Worm (Caenorhabditis elegans) whole organism, L4 larva: Measurements from ENCODE around the gene scl-24.
A peak's percentile ranks its signal among the peaks of the same experiment; 100 is the strongest.

ENCODE experiments used
- D1046.2 ChIP-seq: fragments of 200-800 bp; sonication (Bioruptor generic); IDR thresholded peaks from 2 replicates; pipeline ENCODE4 v1.3.6; 2022; ENCODE audit warnings: missing genetic modification characterization, missing compliant biosample characterization
- F10B5.3 ChIP-seq: sonication (generic microtip); optimal IDR thresholded peaks from 2 replicates; lab custom pipeline; 2016; ENCODE audit warnings: mild to moderate bottlenecking, missing genetic modification characterization, missing compliant biosample characterization
- F26F4.8 ChIP-seq: fragments of 200-800 bp; sonication (Bioruptor generic); conservative IDR thresholded peaks from 2 replicates; pipeline ENCODE4 v1.3.6; 2022; ENCODE audit warnings: missing genetic modification characterization, missing compliant biosample characterization
- T20F7.1 ChIP-seq: fragments of 200-800 bp; sonication (Bioruptor generic); optimal IDR thresholded peaks from 2 replicates; lab custom pipeline; 2018; ENCODE audit warnings: mild to moderate bottlenecking, missing genetic modification characterization, missing compliant biosample characterization
- Y105C5A.15 ChIP-seq: fragments of 200-800 bp; sonication (Bioruptor generic); IDR thresholded peaks from 2 replicates; pipeline ENCODE4 v1.3.6; 2022; ENCODE audit warnings: missing genetic modification characterization, missing compliant biosample characterization
- Y75B8A.6 ChIP-seq: fragments of 200-800 bp; sonication (Bioruptor generic); IDR thresholded peaks from 2 replicates; pipeline ENCODE4 v1.3.6; 2022; ENCODE audit warnings: missing genetic modification reagents, missing genetic modification characterization, missing compliant biosample characterization
- ZK337.2 ChIP-seq: fragments of 200-800 bp; sonication (Bioruptor generic); IDR thresholded peaks from 2 replicates; pipeline ENCODE4 v1.3.6; 2022; ENCODE audit warnings: missing genetic modification reagents, missing genetic modification characterization, missing compliant biosample characterization
- ZK546.5 ChIP-seq, 2 experiments: sonication (generic microtip); optimal IDR thresholded peaks; 2 replicates each; lab custom pipeline; 2017; ENCODE audit warnings: missing biosample characterization in 2 of 2, missing genetic modification characterization in 2 of 2
- ama-1 ChIP-seq: fragments of 150-350 bp; optimal IDR thresholded peaks from 2 replicates; lab custom pipeline; 2014; ENCODE audit warnings: inconsistent platforms, mixed read lengths
- arid-1 ChIP-seq: fragments of 200-800 bp; sonication (Bioruptor generic); conservative IDR thresholded peaks from 2 replicates; pipeline ENCODE4 v1.3.6; 2022; ENCODE audit warnings: missing genetic modification reagents, missing genetic modification characterization, missing compliant biosample characterization
- ceh-28 ChIP-seq: fragments of 150-350 bp; optimal IDR thresholded peaks from 2 replicates; lab custom pipeline; 2014; ENCODE audit warnings: missing biosample characterization, missing genetic modification reagents, missing genetic modification characterization
- ceh-32 ChIP-seq: sonication (generic microtip); optimal IDR thresholded peaks from 2 replicates; lab custom pipeline; 2016; ENCODE audit warnings: mild to moderate bottlenecking, missing genetic modification characterization, missing compliant biosample characterization; ENCODE audit not compliant: poor library complexity
- ceh-44 ChIP-seq: fragments of 200-800 bp; sonication (Bioruptor generic); IDR thresholded peaks from 2 replicates; pipeline ENCODE4 v1.3.6; 2022; ENCODE audit warnings: missing genetic modification reagents, missing genetic modification characterization, missing compliant biosample characterization
- ces-1 ChIP-seq: fragments of 150-350 bp; sonication (generic microtip); optimal IDR thresholded peaks from 4 replicates; lab custom pipeline; 2014; ENCODE audit warnings: missing biosample characterization, missing genetic modification reagents, missing genetic modification characterization
- cey-2 ChIP-seq: sonication (generic microtip); optimal IDR thresholded peaks from 3 replicates; lab custom pipeline; 2017; ENCODE audit warnings: missing genetic modification characterization, mild to moderate bottlenecking, missing compliant biosample characterization, antibody characterized with exemption, borderline replicate concordance; ENCODE audit not compliant: insufficient read depth
- daf-19 ChIP-seq: fragments of 200-800 bp; sonication (Bioruptor generic); conservative IDR thresholded peaks from 2 replicates; pipeline ENCODE4 v1.3.6; 2022; ENCODE audit warnings: missing genetic modification characterization, missing compliant biosample characterization
- daf-8 ChIP-seq: fragments of 200-800 bp; sonication (Bioruptor generic); IDR thresholded peaks from 2 replicates; pipeline ENCODE4 v1.3.6; 2022; ENCODE audit warnings: missing genetic modification characterization, missing compliant biosample characterization
- dmd-6 ChIP-seq: fragments of 200-800 bp; sonication (Bioruptor generic); IDR thresholded peaks from 2 replicates; pipeline ENCODE4 v1.3.6; 2022; ENCODE audit warnings: missing genetic modification reagents, missing genetic modification characterization, missing compliant biosample characterization
- dmd-9 ChIP-seq: fragments of 200-800 bp; sonication (Bioruptor generic); IDR thresholded peaks from 2 replicates; pipeline ENCODE4 v1.3.6; 2022; ENCODE audit warnings: missing genetic modification reagents, missing genetic modification characterization, missing compliant biosample characterization
- dpl-1 ChIP-seq: fragments of 150-350 bp; optimal IDR thresholded peaks from 2 replicates; lab custom pipeline; 2014; ENCODE audit warnings: missing biosample characterization, missing genetic modification reagents, missing genetic modification characterization
- gei-8 ChIP-seq: fragments of 200-800 bp; sonication (Bioruptor generic); optimal IDR thresholded peaks from 2 replicates; lab custom pipeline; 2018; ENCODE audit warnings: mild to moderate bottlenecking, missing genetic modification characterization, missing compliant biosample characterization
- hlh-11 ChIP-seq: fragments of 200-800 bp; sonication (Bioruptor generic); optimal IDR thresholded peaks from 2 replicates; lab custom pipeline; 2018; ENCODE audit warnings: mild to moderate bottlenecking, missing genetic modification characterization, missing compliant biosample characterization
- lin-1 ChIP-seq: fragments of 200-800 bp; sonication (Bioruptor generic); IDR thresholded peaks from 2 replicates; pipeline ENCODE4 v1.3.6; 2022; ENCODE audit warnings: missing genetic modification reagents, missing genetic modification characterization, missing compliant biosample characterization
- madf-5 ChIP-seq, 2 experiments: fragments of 200-800 bp; sonication (Bioruptor generic); IDR thresholded peaks; 2 replicates each; pipeline ENCODE4 v1.3.6; 2022; ENCODE audit warnings: missing compliant biosample characterization in 2 of 2, missing genetic modification characterization in 2 of 2
- mdt-29 ChIP-seq: fragments of 200-800 bp; sonication (Bioruptor generic); IDR thresholded peaks from 2 replicates; pipeline ENCODE4 v1.3.6; 2022; ENCODE audit warnings: missing genetic modification reagents, missing genetic modification characterization, missing compliant biosample characterization
- mes-2 ChIP-seq: sonication (generic microtip); optimal IDR thresholded peaks from 2 replicates; lab custom pipeline; 2016; ENCODE audit warnings: missing genotype, mild to moderate bottlenecking, missing genetic modification characterization, missing compliant biosample characterization; ENCODE audit not compliant: poor library complexity, severe bottlenecking
- mxl-3 ChIP-seq: fragments of 200-800 bp; sonication (Bioruptor generic); optimal IDR thresholded peaks from 2 replicates; lab custom pipeline; 2018; ENCODE audit warnings: mild to moderate bottlenecking, missing genetic modification characterization, missing compliant biosample characterization
- nhr-10 ChIP-seq: fragments of 150-350 bp; optimal IDR thresholded peaks from 2 replicates; lab custom pipeline; 2014; ENCODE audit warnings: missing biosample characterization, missing genetic modification characterization
- nhr-11 ChIP-seq: fragments of 150-350 bp; optimal IDR thresholded peaks from 2 replicates; lab custom pipeline; 2014; ENCODE audit warnings: missing biosample characterization, missing genetic modification characterization
- nhr-111 ChIP-seq: fragments of 200-800 bp; sonication (Bioruptor generic); optimal IDR thresholded peaks from 2 replicates; lab custom pipeline; 2018; ENCODE audit warnings: mild to moderate bottlenecking, missing genetic modification characterization, missing compliant biosample characterization
- nhr-6 ChIP-seq: fragments of 150-350 bp; optimal IDR thresholded peaks from 2 replicates; lab custom pipeline; 2014; ENCODE audit warnings: missing biosample characterization, missing genetic modification characterization
- php-3 ChIP-seq: fragments of 200-800 bp; sonication (Bioruptor generic); IDR thresholded peaks from 2 replicates; pipeline ENCODE4 v1.3.6; 2022; ENCODE audit warnings: missing genetic modification reagents, missing genetic modification characterization, missing compliant biosample characterization
- rbr-2 ChIP-seq: sonication (generic microtip); optimal IDR thresholded peaks from 2 replicates; lab custom pipeline; 2016; ENCODE audit warnings: missing genotype, missing genetic modification characterization, missing compliant biosample characterization
- saeg-2 ChIP-seq: fragments of 200-800 bp; sonication (Bioruptor generic); IDR thresholded peaks from 2 replicates; pipeline ENCODE4 v1.3.6; 2022; ENCODE audit warnings: missing genetic modification reagents, missing genetic modification characterization, missing compliant biosample characterization
- sdz-12 ChIP-seq: fragments of 200-800 bp; sonication (Bioruptor generic); optimal IDR thresholded peaks from 2 replicates; lab custom pipeline; 2018; ENCODE audit warnings: mild to moderate bottlenecking, missing genetic modification characterization, missing compliant biosample characterization
- set-16 ChIP-seq: fragments of 200-800 bp; sonication (Bioruptor generic); IDR thresholded peaks from 2 replicates; pipeline ENCODE4 v1.3.6; 2022; ENCODE audit warnings: missing genetic modification reagents, missing genetic modification characterization, missing compliant biosample characterization
- snpc-1.2 ChIP-seq: fragments of 200-800 bp; sonication (Bioruptor generic); IDR thresholded peaks from 2 replicates; pipeline ENCODE4 v1.3.6; 2022; ENCODE audit warnings: missing genetic modification reagents, missing genetic modification characterization, missing compliant biosample characterization
- unc-130 ChIP-seq: sonication (generic microtip); optimal IDR thresholded peaks from 2 replicates; lab custom pipeline; 2016; ENCODE audit warnings: missing genetic modification reagents, missing genetic modification characterization, missing compliant biosample characterization
- unc-39 ChIP-seq: sonication (generic microtip); optimal IDR thresholded peaks from 2 replicates; lab custom pipeline; 2017; ENCODE audit warnings: missing biosample characterization, missing genetic modification characterization
- unc-62 ChIP-seq, 3 experiments: fragments of 150-350 bp in 1 of 3; sonication (generic microtip); optimal IDR thresholded peaks in 2 of 3; peaks in 1 of 3; 1 replicate in 1 of 3; 2 replicates in 2 of 3; lab custom pipeline; 2014 to 2017; ENCODE audit warnings: missing biosample characterization in 3 of 3, missing genetic modification characterization in 3 of 3, missing genetic modification reagents in 3 of 3, missing genotype in 1 of 3
- zfp-2 ChIP-seq: sonication (generic microtip); optimal IDR thresholded peaks from 2 replicates; lab custom pipeline; 2016; ENCODE audit warnings: mild to moderate bottlenecking, missing genetic modification characterization, missing compliant biosample characterization
- ztf-11 ChIP-seq: fragments of 150-350 bp; optimal IDR thresholded peaks from 2 replicates; lab custom pipeline; 2014; ENCODE audit warnings: missing biosample characterization, missing genetic modification characterization

The scl-24 gene

ce11 chrV:17493732-17494131 is 7.6 kb downstream of the scl-24 start, which contains the start of gene fbxa-102:
Gene fbxa-102 (minus strand): TSS chrV:17493832.
- TF ChIP-seq zfp-2 (tag; lab: Kevin White, UChicago), result no peak
- TF ChIP-seq daf-19 (GFP tag; lab: Robert Waterston, UW), result no peak
- no peak for TF ChIP-seq nhr-11 (tag; lab: Kevin White, UChicago)
- no peak for TF ChIP-seq ZK337.2 (GFP tag; lab: Robert Waterston, UW)
- no peak for TF ChIP-seq hlh-11 (tag; lab: Kevin White, UChicago)
- no peak for TF ChIP-seq sdz-12 (GFP tag; lab: Kevin White, UChicago)
- TF ChIP-seq ceh-28, result no peak
- no peak for TF ChIP-seq nhr-6 (tag; lab: Kevin White, UChicago)
- no peak for TF ChIP-seq Y105C5A.15 (GFP tag; lab: Robert Waterston, UW)
- TF ChIP-seq ceh-32, result no peak
- TF ChIP-seq daf-8 (GFP tag; lab: Robert Waterston, UW), result no peak
- no peak for TF ChIP-seq Y75B8A.6 (GFP tag; lab: Robert Waterston, UW)
- TF ChIP-seq snpc-1.2 (GFP tag; lab: Robert Waterston, UW), result no peak
- no peak for TF ChIP-seq D1046.2 (GFP tag; lab: Robert Waterston, UW)
- no peak for TF ChIP-seq ceh-44 (GFP tag; lab: Robert Waterston, UW)
- no peak for TF ChIP-seq rbr-2

- no peak for TF ChIP-seq saeg-2 (GFP tag; lab: Robert Waterston, UW)
Observed at ce11 chrV:17496071-17496470, 9.9 kb downstream of the scl-24 start, which contains the start of gene srh-118. Gene srh-118 (minus strand): TSS chrV:17496171.

- TF ChIP-seq lin-1 (GFP tag; lab: Robert Waterston, UW) (no peak), mxl-3 (GFP tag; lab: Kevin White, UChicago) (no peak), F10B5.3 (tag; lab: Kevin White, UChicago) (no peak), set-16 (peak; percentile 65), nhr-111 (no peak), ceh-44 (GFP tag; lab: Robert Waterston, UW) (0 out of 2 replicates have a peak, but pooled peaks have one; percentile 25), unc-130 (GFP tag; lab: Kevin White, UChicago) (no peak), gei-8 (no peak), ZK546.5 (tag; optimal IDR thresholded peaks at IDR 0.05; lab: Kevin White, UChicago) (no peak), Y105C5A.15 (GFP tag; lab: Robert Waterston, UW) (no peak), php-3 (no peak), dpl-1 (no peak), F26F4.8 (GFP tag; lab: Robert Waterston, UW) (no peak)
- TF ChIP-seq, all 104 proteins: peak for 2
Observed at ce11 chrV:17500055-17500454, 13.9 kb downstream of the scl-24 start.

ce11 chrV:17506289-17506688 is 20.2 kb downstream of the scl-24 start, which contains the start of gene srw-31:
Gene srw-31 (plus strand): TSS chrV:17506589.
- no peak for TF ChIP-seq nhr-111
- TF ChIP-seq mes-2 (tag; lab: Kevin White, UChicago), result no peak
- TF ChIP-seq arid-1, result no peak
- TF ChIP-seq mdt-29, result no peak
- no peak for TF ChIP-seq dmd-6 (GFP tag; lab: Robert Waterston, UW)
- no peak for TF ChIP-seq cey-2 (tag; lab: Kevin White, UChicago)
- no peak for TF ChIP-seq unc-62 (GFP tag; optimal IDR thresholded peaks at IDR 0.05 in 1 of 2; lab: Kevin White, UChicago)
- TF ChIP-seq unc-62 (tag; optimal IDR thresholded peaks at IDR 0.05; lab: Kevin White, UChicago), result no peak
- TF ChIP-seq snpc-1.2 (GFP tag; lab: Robert Waterston, UW), result no peak
- no peak for TF ChIP-seq nhr-10
- TF ChIP-seq unc-39 (tag; lab: Kevin White, UChicago), result no peak
- no peak for TF ChIP-seq ama-1 (lab: Kevin White, UChicago)
- no peak for TF ChIP-seq madf-5 (GFP tag; IDR thresholded peaks at IDR 0.05; lab: Robert Waterston, UW)
- TF ChIP-seq ztf-11 (tag; lab: Kevin White, UChicago), result no peak
- no peak for TF ChIP-seq dmd-9 (GFP tag; lab: Robert Waterston, UW)
- no peak for TF ChIP-seq ces-1
- TF ChIP-seq T20F7.1 (GFP tag; lab: Kevin White, UChicago), result no peak
